Fruit fly (Drosophila melanogaster): ENCODE measurements around the gene Jon25Bi.

- TF ChIP-seq CG17806 (tag; optimal IDR thresholded peaks at IDR 0.05) (no peak), CG14655 (GFP tag; optimal IDR thresholded peaks at IDR 0.05) (no peak), CG13204 (GFP tag; optimal IDR thresholded peaks at IDR 0.05) (no peak), CG8301 (tag; optimal IDR thresholded peaks at IDR 0.05) (no peak), gl (tag; optimal IDR thresholded peaks at IDR 0.05) (no peak), CG8159 (tag; optimal IDR thresholded peaks at IDR 0.05) (no peak), fd96Ca (GFP tag; IDR thresholded peaks at IDR 0.05) (no peak), CG12605 (GFP tag; IDR thresholded peaks at IDR 0.05) (no peak), Pif1A (GFP tag; optimal IDR thresholded peaks at IDR 0.05) (no peak)
Observed at dm6 chr2L:4916738-4917137, 38.2 kb downstream of the Jon25Bi start.

All from whole organism, pupa.